Fruit fly (Drosophila melanogaster): ENCODE results near the gene CG2930.

Gene CG2930

DNA sequence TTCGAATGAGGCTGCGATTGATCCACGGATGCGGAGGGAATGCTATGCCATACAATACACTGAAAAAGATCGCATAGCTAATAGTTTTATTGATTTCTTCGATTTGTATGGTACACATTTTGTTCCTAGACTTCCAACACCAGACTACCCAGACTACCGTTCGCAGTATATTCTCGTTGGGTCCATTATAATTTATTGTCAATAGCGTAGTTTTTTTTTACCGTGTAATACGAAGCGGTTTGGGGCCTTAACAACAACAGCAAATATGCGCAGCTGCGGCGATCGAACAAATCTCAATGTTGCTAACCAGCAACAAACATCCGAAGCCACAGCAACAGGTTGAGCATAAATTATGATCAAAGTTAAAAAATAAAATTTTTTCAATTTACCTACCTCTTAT lies 30.1 kb upstream of the CG2930 start (continued):
- peak; percentile 37 for TF ChIP-seq CG3838 (GFP tag; optimal IDR thresholded peaks at IDR 0.05)
- peak; percentile 64 for TF ChIP-seq org-1 (GFP tag; optimal IDR thresholded peaks at IDR 0.05)
- TF ChIP-seq Mrtf (GFP tag; IDR thresholded peaks at IDR 0.05), result peak; percentile 76; the same call in 2 of the 3 replicates
- peak; percentile 80 for TF ChIP-seq chm (GFP tag; IDR thresholded peaks at IDR 0.05)
- TF ChIP-seq nom (GFP tag; optimal IDR thresholded peaks at IDR 0.05), result peak; percentile 12
- TF ChIP-seq CG30431 (GFP tag; optimal IDR thresholded peaks at IDR 0.05), result peak; percentile 54
- peak; percentile 77 for TF ChIP-seq Atf6 (GFP tag; IDR thresholded peaks at IDR 0.05)
- TF ChIP-seq tap (tag; optimal IDR thresholded peaks at IDR 0.05), result peak; percentile 67
- TF ChIP-seq lab (GFP tag; optimal IDR thresholded peaks at IDR 0.05), result peak; percentile 85
- no peak for TF ChIP-seq stwl (tag; optimal IDR thresholded peaks at IDR 0.05)
- TF ChIP-seq Spps (tag; optimal IDR thresholded peaks at IDR 0.05), result peak; percentile 24
- TF ChIP-seq croc (GFP tag; conservative IDR thresholded peaks at IDR 0.05), result peak; percentile 49; the same call in 2 of the 3 replicates
- TF ChIP-seq CG34422 (GFP tag; IDR thresholded peaks at IDR 0.05), result peak; percentile 70; the same call in 1 of the 3 replicates
- no peak for TF ChIP-seq insv (GFP tag; optimal IDR thresholded peaks at IDR 0.05)
- TF ChIP-seq Ssrp (tag; optimal IDR thresholded peaks at IDR 0.05), result peak; percentile 60
- no peak for TF ChIP-seq CG42726 (GFP tag; IDR thresholded peaks at IDR 0.05; ENCODE audit: partially characterized antibody)
- peak; percentile 51 for TF ChIP-seq NC2α (GFP tag; optimal IDR thresholded peaks at IDR 0.05)
- TF ChIP-seq hth (optimal IDR thresholded peaks at IDR 0.05), result no peak
- peak; percentile 31 for TF ChIP-seq YL-1 (GFP tag; optimal IDR thresholded peaks at IDR 0.05)
- peak; percentile 74 for TF ChIP-seq CG32772 (GFP tag; IDR thresholded peaks at IDR 0.05)
- TF ChIP-seq CG3995 (GFP tag; optimal IDR thresholded peaks at IDR 0.05), result peak; percentile 31
- peak; percentile 43 for TF ChIP-seq fd102C (GFP tag; optimal IDR thresholded peaks at IDR 0.05)
- TF ChIP-seq Dbx (GFP tag; IDR thresholded peaks at IDR 0.05), result peak; percentile 70; the same call in 2 of the 3 replicates
- peak; percentile 28 for TF ChIP-seq trh (GFP tag; optimal IDR thresholded peaks at IDR 0.05)
- TF ChIP-seq Nf-YB (GFP tag; optimal IDR thresholded peaks at IDR 0.05), result peak; percentile 43
- TF ChIP-seq sim (GFP tag; IDR thresholded peaks at IDR 0.05), result peak; percentile 71
- peak; percentile 80 for TF ChIP-seq CG2712 (tag; optimal IDR thresholded peaks at IDR 0.05)
- peak; percentile 64 for TF ChIP-seq ac (GFP tag; optimal IDR thresholded peaks at IDR 0.05)
- no peak for TF ChIP-seq Scr (GFP tag; IDR thresholded peaks at IDR 0.05; ENCODE audit: partially characterized antibody)
- TF ChIP-seq usp (GFP tag; optimal IDR thresholded peaks at IDR 0.05), result no peak
- TF ChIP-seq TFAM (GFP tag; optimal IDR thresholded peaks at IDR 0.05), result no peak
- TF ChIP-seq shn (GFP tag; optimal IDR thresholded peaks at IDR 0.05), result peak; percentile 81
- peak; percentile 74 for TF ChIP-seq oc (tag; optimal IDR thresholded peaks at IDR 0.05)
- TF ChIP-seq Kr (GFP tag; optimal IDR thresholded peaks at IDR 0.05), result no peak
- TF ChIP-seq dimm (GFP tag; IDR thresholded peaks at IDR 0.05), result no peak
- no peak for TF ChIP-seq unc-4 (GFP tag; IDR thresholded peaks at IDR 0.05; ENCODE audit: partially characterized antibody)
- TF ChIP-seq CG11398 (GFP tag; optimal IDR thresholded peaks at IDR 0.05), result peak; percentile 70
- no peak for TF ChIP-seq bbx (GFP tag; IDR thresholded peaks at IDR 0.05; ENCODE audit: partially characterized antibody)
- peak; percentile 78 for TF ChIP-seq HmgZ (tag; optimal IDR thresholded peaks at IDR 0.05)
- TF ChIP-seq Adf1 (GFP tag; IDR thresholded peaks at IDR 0.05), result peak; percentile 17
- peak; percentile 40; the same call in 1 of the 2 replicates for TF ChIP-seq peb (GFP tag; IDR thresholded peaks at IDR 0.05)
- peak; percentile 74 for TF ChIP-seq CG7786 (GFP tag; optimal IDR thresholded peaks at IDR 0.05)
- TF ChIP-seq CG8290 (GFP tag; optimal IDR thresholded peaks at IDR 0.05), result peak; percentile 10
- peak; percentile 26 to 85 for TF ChIP-seq CG8290 (tag; optimal IDR thresholded peaks at IDR 0.05)
- peak; percentile 83 for TF ChIP-seq sisA (GFP tag; IDR thresholded peaks at IDR 0.05)
- TF ChIP-seq otp (GFP tag; IDR thresholded peaks at IDR 0.05), result peak; percentile 84
- TF ChIP-seq CG1792 (GFP tag; optimal IDR thresholded peaks at IDR 0.05), result peak; percentile 39
- peak; percentile 69 for TF ChIP-seq Sox100B (GFP tag; optimal IDR thresholded peaks at IDR 0.05)
- TF ChIP-seq CG10274 (GFP tag; optimal IDR thresholded peaks at IDR 0.05), result peak; percentile 47
- TF ChIP-seq CG13894 (tag; optimal IDR thresholded peaks at IDR 0.05), result peak; percentile 76
- TF ChIP-seq crol (GFP tag; IDR thresholded peaks at IDR 0.05), result no peak
- TF ChIP-seq CG14667 (GFP tag; IDR thresholded peaks at IDR 0.05), result peak; percentile 64

Data from whole organism, embryonic.